Worm (Caenorhabditis elegans) whole organism, mixed stage, embryonic: ENCODE measurements around the gene vha-18.
A peak's percentile ranks its signal among the peaks of the same experiment; 100 is the strongest.

Source experiments
- M03D4.4 ChIP-seq: sonication (generic microtip); optimal IDR thresholded peaks from 2 replicates; lab custom pipeline; 2017; ENCODE audit warnings: mild to moderate bottlenecking, missing genetic modification characterization, missing compliant biosample characterization
- bed-3 ChIP-seq: fragments of 200-800 bp; sonication (Bioruptor generic); optimal IDR thresholded peaks from 3 replicates; lab custom pipeline; 2018; ENCODE audit warnings: mild to moderate bottlenecking, missing genetic modification characterization, moderate library complexity, missing compliant biosample characterization
- blmp-1 ChIP-seq: fragments of 150-350 bp; optimal IDR thresholded peaks from 2 replicates; lab custom pipeline; 2014; ENCODE audit warnings: missing biosample characterization, missing genetic modification characterization
- ceh-39 ChIP-seq: fragments of 150-350 bp; optimal IDR thresholded peaks from 2 replicates; lab custom pipeline; 2014; ENCODE audit warnings: missing biosample characterization, missing genetic modification characterization
- ceh-43 ChIP-seq: fragments of 200-800 bp; sonication (Bioruptor generic); optimal IDR thresholded peaks from 2 replicates; lab custom pipeline; 2018; ENCODE audit warnings: mild to moderate bottlenecking, missing genetic modification characterization, moderate library complexity, missing compliant biosample characterization
- ceh-83 ChIP-seq: fragments of 200-800 bp; sonication (Bioruptor generic); optimal IDR thresholded peaks from 2 replicates; lab custom pipeline; 2018; ENCODE audit warnings: mild to moderate bottlenecking, missing genetic modification characterization, missing compliant biosample characterization
- ces-1 ChIP-seq: fragments of 150-350 bp; optimal IDR thresholded peaks from 2 replicates; lab custom pipeline; 2014; ENCODE audit warnings: missing biosample characterization, missing genetic modification reagents, missing genetic modification characterization
- cnd-1 ChIP-seq: fragments of 200-800 bp; sonication (Bioruptor generic); optimal IDR thresholded peaks from 2 replicates; lab custom pipeline; 2018; ENCODE audit warnings: mild to moderate bottlenecking, missing genetic modification characterization, missing compliant biosample characterization
- drap-1 ChIP-seq: fragments of 200-800 bp; sonication (Bioruptor generic); optimal IDR thresholded peaks from 3 replicates; lab custom pipeline; 2018; ENCODE audit warnings: mild to moderate bottlenecking, missing genetic modification characterization, missing compliant biosample characterization
- elt-1 ChIP-seq: sonication (generic microtip); optimal IDR thresholded peaks from 2 replicates; lab custom pipeline; 2017; ENCODE audit warnings: missing genetic modification characterization, mild to moderate bottlenecking, missing compliant biosample characterization, antibody characterized with exemption, moderate library complexity, borderline replicate concordance; ENCODE audit not compliant: insufficient read depth
- elt-3 ChIP-seq: fragments of 150-350 bp; optimal IDR thresholded peaks from 2 replicates; lab custom pipeline; 2014; ENCODE audit warnings: missing biosample characterization, missing genetic modification characterization
- hlh-1 ChIP-seq: fragments of 150-350 bp; optimal IDR thresholded peaks from 2 replicates; lab custom pipeline; 2014; ENCODE audit warnings: missing biosample characterization, missing genetic modification reagents, missing genetic modification characterization
- lin-13 ChIP-seq: fragments of 150-350 bp; optimal IDR thresholded peaks from 2 replicates; lab custom pipeline; 2014; ENCODE audit warnings: missing biosample characterization, missing genetic modification characterization
- lin-32 ChIP-seq: fragments of 200-800 bp; sonication (Bioruptor generic); optimal IDR thresholded peaks from 2 replicates; lab custom pipeline; 2018; ENCODE audit warnings: mild to moderate bottlenecking, missing genetic modification characterization, missing compliant biosample characterization
- lsy-2 ChIP-seq: fragments of 150-350 bp; optimal IDR thresholded peaks from 2 replicates; lab custom pipeline; 2014; ENCODE audit warnings: missing biosample characterization, missing genetic modification characterization
- mab-5 ChIP-seq: fragments of 150-350 bp; optimal IDR thresholded peaks from 2 replicates; lab custom pipeline; 2014; ENCODE audit warnings: missing biosample characterization, missing genetic modification characterization
- mep-1 ChIP-seq: fragments of 150-350 bp; optimal IDR thresholded peaks from 2 replicates; lab custom pipeline; 2017; ENCODE audit warnings: missing biosample characterization, missing genetic modification reagents, missing genetic modification characterization, inconsistent platforms
- mls-2 ChIP-seq: sonication (generic microtip); optimal IDR thresholded peaks from 2 replicates; lab custom pipeline; 2016; ENCODE audit warnings: mild to moderate bottlenecking, missing genetic modification characterization, moderate library complexity, missing compliant biosample characterization
- nhr-12 ChIP-seq: fragments of 150-350 bp; optimal IDR thresholded peaks from 2 replicates; lab custom pipeline; 2014; ENCODE audit warnings: missing biosample characterization, missing genetic modification characterization
- nhr-237 ChIP-seq: fragments of 150-350 bp; optimal IDR thresholded peaks from 2 replicates; lab custom pipeline; 2014; ENCODE audit warnings: missing biosample characterization, missing genetic modification characterization
- nhr-76 ChIP-seq: sonication (generic microtip); optimal IDR thresholded peaks from 2 replicates; lab custom pipeline; 2017; ENCODE audit warnings: missing biosample characterization, missing genetic modification characterization
- pha-4 ChIP-seq: fragments of 150-350 bp; optimal IDR thresholded peaks from 2 replicates; lab custom pipeline; 2018; ENCODE audit warnings: missing biosample characterization, missing genetic modification reagents, missing genetic modification characterization
- snpc-4 ChIP-seq: fragments of 150-350 bp; optimal IDR thresholded peaks from 2 replicates; lab custom pipeline; 2014; ENCODE audit warnings: missing biosample characterization, missing genetic modification characterization
- sptf-1 ChIP-seq: sonication (generic microtip); optimal IDR thresholded peaks from 2 replicates; lab custom pipeline; 2017; ENCODE audit warnings: mild to moderate bottlenecking, missing genetic modification characterization, moderate library complexity, missing compliant biosample characterization
- unc-120 ChIP-seq: sonication (generic microtip); optimal IDR thresholded peaks from 2 replicates; lab custom pipeline; 2017; ENCODE audit warnings: missing genetic modification characterization, missing compliant biosample characterization; ENCODE audit not compliant: poor library complexity, severe bottlenecking
- unc-39 ChIP-seq: fragments of 150-350 bp; optimal IDR thresholded peaks from 2 replicates; lab custom pipeline; 2014; ENCODE audit warnings: missing biosample characterization, missing genetic modification characterization
- unc-62 ChIP-seq: fragments of 150-350 bp; optimal IDR thresholded peaks from 2 replicates; lab custom pipeline; 2014; ENCODE audit warnings: missing biosample characterization, missing genetic modification reagents, missing genetic modification characterization
- zip-8 ChIP-seq: fragments of 150-350 bp; optimal IDR thresholded peaks from 2 replicates; lab custom pipeline; 2014; ENCODE audit warnings: missing biosample characterization, missing genetic modification characterization
- ztf-11 ChIP-seq: fragments of 150-350 bp; optimal IDR thresholded peaks from 2 replicates; lab custom pipeline; 2014; ENCODE audit warnings: missing biosample characterization, missing genetic modification characterization

The vha-18 gene

DNA sequence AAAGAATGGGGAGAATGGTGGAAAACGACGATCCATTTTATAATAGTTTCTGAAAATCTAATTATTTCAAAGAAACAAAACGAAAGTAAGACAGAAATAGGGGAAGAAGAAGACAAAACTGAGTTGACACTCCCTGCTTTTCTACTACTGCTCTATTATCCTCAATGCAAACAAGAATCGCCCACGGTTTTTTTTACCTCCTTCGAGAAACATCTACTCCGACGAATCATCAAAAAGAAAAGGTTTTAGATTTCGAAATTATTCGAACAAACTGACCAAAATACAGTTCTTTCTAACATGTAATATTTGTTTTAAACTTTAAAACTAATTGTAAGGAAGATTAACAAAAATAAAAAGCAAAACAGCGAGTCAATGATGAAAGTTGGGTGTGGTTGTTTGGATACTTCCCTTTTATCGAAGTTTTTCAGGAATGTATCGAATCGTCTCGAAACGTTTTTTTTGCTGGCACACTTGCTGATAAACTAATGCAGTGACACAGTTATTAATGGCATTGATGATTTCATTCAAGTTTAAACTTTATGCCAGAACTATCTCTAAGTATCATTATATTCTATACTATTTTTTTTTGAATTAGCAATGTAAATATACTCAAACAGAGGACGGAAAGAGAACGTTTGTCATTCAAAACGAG is 27.3 kb downstream of the vha-18 start, which contains the start of gene hsp-17:
Gene hsp-17, minus strand, starts transcription at position 51 of the 652 bp plus-strand sequence.
- no peak for TF ChIP-seq unc-62

DNA sequence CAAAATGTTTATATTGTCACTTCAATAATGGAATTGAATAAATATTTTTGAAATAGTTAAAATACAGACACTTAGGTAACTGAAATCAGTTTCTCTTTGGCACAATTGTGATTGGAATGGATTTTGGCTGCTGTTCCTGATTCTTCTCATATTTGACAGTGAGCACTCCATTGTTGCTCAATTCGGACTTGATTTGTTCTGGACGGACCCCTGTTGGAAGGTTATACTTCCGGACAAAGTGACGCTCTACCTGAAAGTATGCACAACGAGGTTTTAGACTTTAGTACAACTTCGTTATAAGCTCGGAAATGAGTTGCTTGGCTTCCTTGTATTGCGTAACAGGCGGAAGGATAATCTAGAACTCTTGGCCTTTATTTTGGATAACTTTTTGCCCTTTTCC is 28.5 kb downstream of the vha-18 start:
- TF ChIP-seq nhr-237 (no peak), ces-1 (GFP tag; lab: Kevin White, UChicago) (no peak), drap-1 (GFP tag; lab: Kevin White, UChicago) (no peak), unc-62 (no peak), mab-5 (tag; lab: Kevin White, UChicago) (no peak), zip-8 (peak; percentile 22)

ce11 chrV:8383716-8384115 is 29.6 kb downstream of the vha-18 start, which contains the start of gene F52E1.14:
Gene F52E1.14 (plus strand): TSS chrV:8383922.
- TF ChIP-seq unc-39 (no peak), sptf-1 (no peak), unc-120 (tag; lab: Kevin White, UChicago) (no peak), zip-8 (no peak), hlh-1 (tag; lab: Kevin White, UChicago) (no peak), blmp-1 (tag; lab: Kevin White, UChicago) (no peak), pha-4 (tag; lab: Kevin White, UChicago) (no peak), drap-1 (GFP tag; lab: Kevin White, UChicago) (no peak), mls-2 (no peak), ztf-11 (no peak), elt-1 (no peak), M03D4.4 (no peak), bed-3 (GFP tag; lab: Kevin White, UChicago) (no peak), lin-32 (GFP tag; lab: Kevin White, UChicago) (no peak), ceh-43 (GFP tag; lab: Kevin White, UChicago) (no peak), cnd-1 (no peak), ceh-39 (tag; lab: Kevin White, UChicago) (no peak)

- TF ChIP-seq M03D4.4 (no peak), blmp-1 (tag; lab: Kevin White, UChicago) (no peak), lin-13 (tag; lab: Kevin White, UChicago) (no peak)
These were observed 33.2 kb downstream of the vha-18 start for ce11 chrV:8380076-8380475.

DNA sequence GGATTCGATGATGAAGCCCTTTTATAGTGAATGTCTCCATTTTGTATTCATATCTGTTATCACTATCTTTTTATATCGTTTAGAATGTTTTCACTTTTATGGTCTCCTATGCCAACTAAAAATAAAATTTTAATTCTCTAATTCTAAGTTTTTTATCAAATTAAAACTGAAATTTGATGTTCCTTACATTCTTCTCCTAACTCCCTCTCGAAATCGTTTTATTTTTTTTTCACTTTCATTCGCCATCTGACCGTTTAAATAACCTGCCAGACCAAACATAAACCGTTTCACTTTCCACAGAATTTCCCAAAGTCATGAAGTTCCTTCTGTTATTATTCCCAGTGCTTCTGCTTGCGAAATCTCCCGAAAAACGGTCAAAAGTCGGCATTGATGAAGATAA is 34.1 kb downstream of the vha-18 start, which contains the start of gene F52E1.5:
Gene F52E1.5, plus strand, starts transcription at position 301 of the 400 bp plus-strand sequence.
- TF ChIP-seq nhr-76 (tag; lab: Kevin White, UChicago) (no peak), nhr-237 (no peak), pha-4 (tag; lab: Kevin White, UChicago) (no peak)
- TF ChIP-seq, all 35 proteins: peak for 0

- TF ChIP-seq nhr-12 (tag; lab: Kevin White, UChicago) (no peak), elt-3 (tag; lab: Kevin White, UChicago) (no peak), elt-1 (no peak), unc-39 (no peak), nhr-76 (tag; lab: Kevin White, UChicago) (no peak), lsy-2 (tag; lab: Kevin White, UChicago) (no peak), mab-5 (tag; lab: Kevin White, UChicago) (no peak), mep-1 (tag; lab: Kevin White, UChicago) (no peak), unc-120 (tag; lab: Kevin White, UChicago) (no peak), hlh-1 (tag; lab: Kevin White, UChicago) (no peak), ztf-11 (no peak)
These were observed 37.4 kb downstream of the vha-18 start, which contains the start of gene F38E1.3 for ce11 chrV:8375849-8376248. Gene F38E1.3 (plus strand): TSS chrV:8376149.

DNA sequence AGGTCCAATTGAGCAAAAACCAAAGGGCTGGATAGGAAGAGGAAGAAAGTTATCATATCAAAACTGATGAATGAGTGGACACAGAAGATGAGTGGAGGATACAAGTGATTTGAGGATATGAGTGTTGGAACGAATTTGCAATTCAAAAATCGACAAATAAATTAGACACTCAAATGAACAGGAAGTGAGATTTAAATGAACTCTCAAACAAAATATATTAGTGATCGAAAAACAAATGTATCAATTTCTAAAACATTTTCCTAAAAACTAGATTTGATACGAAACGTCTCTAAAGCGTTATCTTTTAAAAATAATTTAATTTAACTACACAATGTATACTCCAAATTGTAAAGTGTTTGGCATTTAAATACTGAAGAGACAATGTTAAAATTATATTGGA is 37.9 kb downstream of the vha-18 start, which contains the start of gene F38E1.10:
Gene F38E1.10, minus strand, starts transcription at position 101 of the 400 bp plus-strand sequence.
- TF ChIP-seq blmp-1 (tag; lab: Kevin White, UChicago) (no peak), snpc-4 (tag; lab: Kevin White, UChicago) (no peak), ceh-83 (GFP tag; lab: Kevin White, UChicago) (no peak), pha-4 (tag; lab: Kevin White, UChicago) (no peak), ztf-11 (no peak), lin-32 (GFP tag; lab: Kevin White, UChicago) (no peak)
